Fruit fly (Drosophila melanogaster): Measurements from ENCODE around the gene Nuf2.

The Nuf2 gene

dm6 chr2L:7063721-7064179 lies 1.9 kb downstream of the Nuf2 start, which contains the start of gene Sem1 (continued):
- TF ChIP-seq abd-A (tag; optimal IDR thresholded peaks at IDR 0.05) (no peak), CG10462 (GFP tag; optimal IDR thresholded peaks at IDR 0.05) (no peak), CG9797 (GFP tag; optimal IDR thresholded peaks at IDR 0.05) (peak; percentile 59), her (GFP tag; optimal IDR thresholded peaks at IDR 0.05) (no peak), hb (GFP tag; IDR thresholded peaks at IDR 0.05; ENCODE audit: partially characterized antibody) (no peak), MESR4 (GFP tag; optimal IDR thresholded peaks at IDR 0.05) (peak; percentile 52), HmgZ (tag; optimal IDR thresholded peaks at IDR 0.05) (no peak), CG14441 (GFP tag; IDR thresholded peaks at IDR 0.05) (no peak), Antp (GFP tag; optimal IDR thresholded peaks at IDR 0.05) (no peak), lov (optimal IDR thresholded peaks at IDR 0.05) (no peak), lov (GFP tag; IDR thresholded peaks at IDR 0.05) (no peak), ara (GFP tag; IDR thresholded peaks at IDR 0.05) (no peak), CG2120 (GFP tag; optimal IDR thresholded peaks at IDR 0.05) (peak; percentile 22), Med (GFP tag) (no peak), nerfin-2 (GFP tag; IDR thresholded peaks at IDR 0.05; ENCODE audit: partially characterized antibody) (no peak), HLHmδ (GFP tag; optimal IDR thresholded peaks at IDR 0.05) (no peak), phol (tag; optimal IDR thresholded peaks at IDR 0.05) (peak; percentile 5), CG4617 (GFP tag; optimal IDR thresholded peaks at IDR 0.05; ENCODE audit: borderline replicate concordance) (peak; percentile 29), CG6175 (GFP tag; IDR thresholded peaks at IDR 0.05) (no peak), C15 (GFP tag; IDR thresholded peaks at IDR 0.05) (no peak), org-1 (GFP tag; optimal IDR thresholded peaks at IDR 0.05) (no peak), da (GFP tag; optimal IDR thresholded peaks at IDR 0.05) (no peak), CG8281 (tag; optimal IDR thresholded peaks at IDR 0.05) (no peak), CG15011 (GFP tag; optimal IDR thresholded peaks at IDR 0.05) (no peak), cwo (GFP tag; optimal IDR thresholded peaks at IDR 0.05) (no peak), kni (GFP tag; optimal IDR thresholded peaks at IDR 0.05) (no peak), Optix (GFP tag; IDR thresholded peaks at IDR 0.05) (no peak), CG6854 (GFP tag; optimal IDR thresholded peaks at IDR 0.05) (no peak), Fer1 (GFP tag; optimal IDR thresholded peaks at IDR 0.05) (no peak), CG8388 (GFP tag; optimal IDR thresholded peaks at IDR 0.05) (no peak), esg (GFP tag; conservative IDR thresholded peaks at IDR 0.05) (no peak), crol (GFP tag; IDR thresholded peaks at IDR 0.05) (no peak), YL-1 (GFP tag; optimal IDR thresholded peaks at IDR 0.05) (peak; percentile 31), CG32772 (GFP tag; IDR thresholded peaks at IDR 0.05) (no peak), hkb (optimal IDR thresholded peaks at IDR 0.05) (no peak), hkb (GFP tag; IDR thresholded peaks at IDR 0.05) (no peak), ems (GFP tag; optimal IDR thresholded peaks at IDR 0.05) (no peak), so (GFP tag; IDR thresholded peaks at IDR 0.05) (no peak), CG18011 (GFP tag; optimal IDR thresholded peaks at IDR 0.05) (no peak), gce (GFP tag; IDR thresholded peaks at IDR 0.05) (no peak), CG7372 (GFP tag; IDR thresholded peaks at IDR 0.05) (no peak), Eip74EF (GFP tag; optimal IDR thresholded peaks at IDR 0.05) (no peak), sens (GFP tag) (peak; percentile 54), HLH54F (GFP tag; optimal IDR thresholded peaks at IDR 0.05) (no peak), slp2 (GFP tag; optimal IDR thresholded peaks at IDR 0.05) (no peak), pfk (GFP tag; optimal IDR thresholded peaks at IDR 0.05) (no peak), pzg (GFP tag; optimal IDR thresholded peaks at IDR 0.05) (peak; percentile 55), vvl (GFP tag; IDR thresholded peaks at IDR 0.05) (no peak), CG4424 (GFP tag; optimal IDR thresholded peaks at IDR 0.05) (no peak), CG5245 (GFP tag; optimal IDR thresholded peaks at IDR 0.05) (no peak), CG17802 (tag; optimal IDR thresholded peaks at IDR 0.05) (no peak), CG2889 (GFP tag; IDR thresholded peaks at IDR 0.05) (no peak)

All from whole organism, embryonic.